Worm (Caenorhabditis elegans): ENCODE measurements around the gene F14H12.3.

F14H12.3 gene

ce11 chrX:4377689-4378088, 33.7 kb downstream of the F14H12.3 start, which contains the start of gene R160.12:
R160.12 (minus strand) TSS chrX:4377789.
- TF ChIP-seq unc-98 (GFP tag; IDR thresholded peaks at IDR 0.05) (no peak), nhr-11 (tag; optimal IDR thresholded peaks at IDR 0.05) (no peak), jun-1 (tag; optimal IDR thresholded peaks at IDR 0.05) (no peak), ama-1 (optimal IDR thresholded peaks at IDR 0.05) (no peak), snu-23 (GFP tag; optimal IDR thresholded peaks at IDR 0.05) (no peak), hlh-4 (tag; optimal IDR thresholded peaks at IDR 0.05) (no peak), Y116A8C.19 (tag; optimal IDR thresholded peaks at IDR 0.05; ENCODE audit: borderline replicate concordance) (no peak), ces-1 (GFP tag; optimal IDR thresholded peaks at IDR 0.05) (no peak)

ce11 chrX:4383316-4383936, 39.4 kb downstream of the F14H12.3 start, which contains the start of gene lst-2:
lst-2 (minus strand) TSS chrX:4383366.
- TF ChIP-seq ceh-8 (GFP tag; optimal IDR thresholded peaks at IDR 0.05) (peak; percentile 40), unc-62 (GFP tag; optimal IDR thresholded peaks at IDR 0.05) (no peak), nhr-19 (GFP tag; conservative IDR thresholded peaks at IDR 0.05) (no peak), fos-1 (tag; optimal IDR thresholded peaks at IDR 0.05) (no peak), hpl-2 (GFP tag; optimal IDR thresholded peaks at IDR 0.05) (no peak), nhr-237 (tag; optimal IDR thresholded peaks at IDR 0.05) (no peak), elt-2 (tag; optimal IDR thresholded peaks at IDR 0.05) (no peak), C04F5.9 (tag; optimal IDR thresholded peaks at IDR 0.05) (no peak), fkh-4 (tag; optimal IDR thresholded peaks at IDR 0.05; ENCODE audit: borderline replicate concordance) (no peak), nhr-85 (tag) (peak; percentile 32)

ce11 chrX:4386493-4386892, 42.5 kb downstream of the F14H12.3 start:
- peak; percentile 59 for TF ChIP-seq lin-14 (GFP tag; optimal IDR thresholded peaks at IDR 0.05)
- peak; percentile 76 for TF ChIP-seq nhr-85 (tag)
- TF ChIP-seq C16A3.4 (tag; optimal IDR thresholded peaks at IDR 0.05): peak; percentile 1
- peak; percentile 61 for TF ChIP-seq nhr-20 (tag; optimal IDR thresholded peaks at IDR 0.05)
- TF ChIP-seq lin-15B (tag; optimal IDR thresholded peaks at IDR 0.05): no peak
- TF ChIP-seq sox-4 (tag; optimal IDR thresholded peaks at IDR 0.05): no peak
- TF ChIP-seq elt-3 (tag; optimal IDR thresholded peaks at IDR 0.05): peak in 1 of 6 experiments; percentile 13
- TF ChIP-seq aly-2 (tag; optimal IDR thresholded peaks at IDR 0.05): no peak
- no peak for TF ChIP-seq sptf-1 (tag; optimal IDR thresholded peaks at IDR 0.05)
- peak; percentile 8 for TF ChIP-seq unc-130 (tag; optimal IDR thresholded peaks at IDR 0.05)
- TF ChIP-seq nhr-71 (tag; optimal IDR thresholded peaks at IDR 0.05): peak; percentile 51
- TF ChIP-seq elt-2 (tag; optimal IDR thresholded peaks at IDR 0.05): no peak
- no peak for TF ChIP-seq mdl-1 (tag; optimal IDR thresholded peaks at IDR 0.05)
- peak; percentile 54 for TF ChIP-seq snu-23 (GFP tag; optimal IDR thresholded peaks at IDR 0.05)
- peak; percentile 3 for TF ChIP-seq nhr-47 (tag; optimal IDR thresholded peaks at IDR 0.05)
- TF ChIP-seq blmp-1 (tag; optimal IDR thresholded peaks at IDR 0.05): peak; percentile 4
- TF ChIP-seq mep-1 (tag; optimal IDR thresholded peaks at IDR 0.05): peak; percentile 21
- peak in 1 of 2 experiments; percentile 51 for TF ChIP-seq lin-35 (GFP tag; optimal IDR thresholded peaks at IDR 0.05)

- TF ChIP-seq tlp-1 (tag; optimal IDR thresholded peaks at IDR 0.05) (no peak), unc-62 (GFP tag; optimal IDR thresholded peaks at IDR 0.05) (no peak), egl-27 (tag; optimal IDR thresholded peaks at IDR 0.05) (peak; percentile 76 to 86), fos-1 (tag; optimal IDR thresholded peaks at IDR 0.05) (peak; percentile 91), nhr-85 (tag) (peak; percentile 98), unc-130 (tag; optimal IDR thresholded peaks at IDR 0.05) (peak; percentile 79), ets-5 (GFP tag; IDR thresholded peaks at IDR 0.05) (no peak), irx-1 (tag; optimal IDR thresholded peaks at IDR 0.05) (peak; percentile 66), ceh-8 (GFP tag; optimal IDR thresholded peaks at IDR 0.05) (peak; percentile 88), lir-3 (tag; optimal IDR thresholded peaks at IDR 0.05; ENCODE audit: poor library complexity) (peak; percentile 84), nhr-84 (tag; optimal IDR thresholded peaks at IDR 0.05) (no peak), ztf-4 (tag; optimal IDR thresholded peaks at IDR 0.05) (peak; percentile 94), sup-37 (GFP tag; optimal IDR thresholded peaks at IDR 0.05) (peak; percentile 17), snpc-4 (tag; optimal IDR thresholded peaks at IDR 0.05) (peak; percentile 40), nhr-76 (tag; optimal IDR thresholded peaks at IDR 0.05) (peak; percentile 23), xbp-1 (tag; optimal IDR thresholded peaks at IDR 0.05) (peak; percentile 94), nhr-12 (tag; optimal IDR thresholded peaks at IDR 0.05) (no peak), efl-3 (GFP tag; optimal IDR thresholded peaks at IDR 0.05) (no peak), mdl-1 (tag; optimal IDR thresholded peaks at IDR 0.05) (peak in 1 of 2 experiments; percentile 86), ceh-82 (tag; optimal IDR thresholded peaks at IDR 0.05) (peak; percentile 51 to 97 (median 93))
Observed at ce11 chrX:4388834-4389409, 44.9 kb downstream of the F14H12.3 start, which contains the start of gene dpy-23. dpy-23 (plus strand) TSS chrX:4389359.

Data from whole organism, L1 larva.